Worm (Caenorhabditis elegans): ENCODE measurements around the gene apc-11.

ce11 chrIII:4594324-4594723 is at the start of gene apc-11:
- TF ChIP-seq dao-5 (tag; optimal IDR thresholded peaks at IDR 0.05): no peak
- no peak for TF ChIP-seq W03F9.2 (tag; optimal IDR thresholded peaks at IDR 0.05)
- TF ChIP-seq him-1 (tag; optimal IDR thresholded peaks at IDR 0.05): no peak

All from whole organism, L4/young adult.